Worm (Caenorhabditis elegans) whole organism, L4 larva: Measurements from ENCODE around the gene rtfo-1.

ENCODE experiments used
- D1046.2 ChIP-seq: fragments of 200-800 bp; sonication (Bioruptor generic); IDR thresholded peaks from 2 replicates; pipeline ENCODE4 v1.3.6; 2022; ENCODE audit warnings: missing genetic modification characterization, missing compliant biosample characterization
- F10B5.3 ChIP-seq: sonication (generic microtip); optimal IDR thresholded peaks from 2 replicates; lab custom pipeline; 2016; ENCODE audit warnings: mild to moderate bottlenecking, missing genetic modification characterization, missing compliant biosample characterization
- F37D6.2 ChIP-seq: sonication (generic microtip); optimal IDR thresholded peaks from 2 replicates; lab custom pipeline; 2016; ENCODE audit warnings: mild to moderate bottlenecking, missing genetic modification characterization, missing compliant biosample characterization
- F49E8.2 ChIP-seq: sonication (generic microtip); optimal IDR thresholded peaks from 2 replicates; lab custom pipeline; 2016; ENCODE audit warnings: missing compliant biosample characterization, mild to moderate bottlenecking, missing genetic modification characterization, borderline replicate concordance
- R02D3.7 ChIP-seq: fragments of 150-350 bp; sonication (generic microtip); optimal IDR thresholded peaks from 3 replicates; lab custom pipeline; 2014; ENCODE audit warnings: missing biosample characterization, missing genetic modification characterization
- aly-2 ChIP-seq: sonication (generic microtip); optimal IDR thresholded peaks from 2 replicates; lab custom pipeline; 2018; ENCODE audit warnings: missing biosample characterization, missing genetic modification characterization
- attf-4 ChIP-seq: sonication (generic microtip); optimal IDR thresholded peaks from 3 replicates; lab custom pipeline; 2017; ENCODE audit warnings: missing biosample characterization, missing genetic modification characterization
- ceh-82 ChIP-seq: sonication (generic microtip); optimal IDR thresholded peaks from 2 replicates; lab custom pipeline; 2017; ENCODE audit warnings: missing biosample characterization, missing genetic modification characterization
- cey-2 ChIP-seq: sonication (generic microtip); optimal IDR thresholded peaks from 3 replicates; lab custom pipeline; 2017; ENCODE audit warnings: missing genetic modification characterization, mild to moderate bottlenecking, missing compliant biosample characterization, antibody characterized with exemption, borderline replicate concordance; ENCODE audit not compliant: insufficient read depth
- daf-16 ChIP-seq, 3 experiments: sonication (generic microtip); optimal IDR thresholded peaks; 2 replicates each; lab custom pipeline; 2016 to 2017; ENCODE audit warnings: missing genetic modification characterization in 3 of 3, missing genetic modification reagents in 3 of 3, mild to moderate bottlenecking in 2 of 3, missing compliant biosample characterization in 2 of 3, missing biosample characterization in 1 of 3, moderate library complexity in 1 of 3
- dpl-1 ChIP-seq: fragments of 150-350 bp; optimal IDR thresholded peaks from 2 replicates; lab custom pipeline; 2014; ENCODE audit warnings: missing biosample characterization, missing genetic modification reagents, missing genetic modification characterization
- egl-43 ChIP-seq: fragments of 200-800 bp; sonication (Bioruptor generic); IDR thresholded peaks from 2 replicates; pipeline ENCODE4 v1.3.6; 2022; ENCODE audit warnings: missing genetic modification reagents, missing genetic modification characterization, missing compliant biosample characterization
- fos-1 ChIP-seq: fragments of 150-350 bp; optimal IDR thresholded peaks from 2 replicates; lab custom pipeline; 2014; ENCODE audit warnings: missing biosample characterization, missing genetic modification characterization
- lim-7 ChIP-seq: fragments of 200-800 bp; sonication (Bioruptor generic); IDR thresholded peaks from 2 replicates; pipeline ENCODE4 v1.3.6; 2022; ENCODE audit warnings: missing genetic modification characterization, missing compliant biosample characterization
- lin-38 ChIP-seq: fragments of 200-800 bp; sonication (Bioruptor generic); IDR thresholded peaks from 2 replicates; pipeline ENCODE4 v1.3.6; 2022; ENCODE audit warnings: missing genetic modification reagents, missing genetic modification characterization, missing compliant biosample characterization
- lsy-2 ChIP-seq, 2 experiments: fragments of 150-350 bp in 1 of 2; sonication (generic microtip) in 1 of 2; optimal IDR thresholded peaks; 2 replicates each; lab custom pipeline; 2014 to 2017; ENCODE audit warnings: missing biosample characterization in 2 of 2, missing genetic modification characterization in 2 of 2
- madf-5 ChIP-seq, 2 experiments: fragments of 200-800 bp; sonication (Bioruptor generic); IDR thresholded peaks; 2 replicates each; pipeline ENCODE4 v1.3.6; 2022; ENCODE audit warnings: missing compliant biosample characterization in 2 of 2, missing genetic modification characterization in 2 of 2
- madf-9 ChIP-seq: fragments of 200-800 bp; sonication (Bioruptor generic); conservative IDR thresholded peaks from 2 replicates; pipeline ENCODE4 v1.3.6; 2022; ENCODE audit warnings: missing genetic modification reagents, missing genetic modification characterization, missing compliant biosample characterization
- mxl-3 ChIP-seq: fragments of 200-800 bp; sonication (Bioruptor generic); optimal IDR thresholded peaks from 2 replicates; lab custom pipeline; 2018; ENCODE audit warnings: mild to moderate bottlenecking, missing genetic modification characterization, missing compliant biosample characterization
- nhr-10 ChIP-seq: fragments of 150-350 bp; optimal IDR thresholded peaks from 2 replicates; lab custom pipeline; 2014; ENCODE audit warnings: missing biosample characterization, missing genetic modification characterization
- nhr-102 ChIP-seq: sonication (generic microtip); optimal IDR thresholded peaks from 2 replicates; lab custom pipeline; 2016; ENCODE audit warnings: mild to moderate bottlenecking, missing genetic modification characterization, moderate library complexity, missing compliant biosample characterization
- nhr-111 ChIP-seq: fragments of 200-800 bp; sonication (Bioruptor generic); optimal IDR thresholded peaks from 2 replicates; lab custom pipeline; 2018; ENCODE audit warnings: mild to moderate bottlenecking, missing genetic modification characterization, missing compliant biosample characterization
- nhr-237 ChIP-seq: sonication (generic microtip); optimal IDR thresholded peaks from 2 replicates; lab custom pipeline; 2017; ENCODE audit warnings: missing biosample characterization, missing genetic modification characterization
- nhr-28 ChIP-seq: fragments of 150-350 bp; optimal IDR thresholded peaks from 2 replicates; lab custom pipeline; 2014; ENCODE audit warnings: missing biosample characterization, missing genetic modification characterization
- nhr-41 ChIP-seq: fragments of 200-800 bp; sonication (Bioruptor generic); IDR thresholded peaks from 2 replicates; pipeline ENCODE4 v1.3.6; 2022; ENCODE audit warnings: missing genetic modification reagents, missing genetic modification characterization, missing compliant biosample characterization
- nhr-77 ChIP-seq: fragments of 150-350 bp; optimal IDR thresholded peaks from 2 replicates; lab custom pipeline; 2014; ENCODE audit warnings: missing biosample characterization, missing genetic modification characterization
- php-3 ChIP-seq: fragments of 200-800 bp; sonication (Bioruptor generic); IDR thresholded peaks from 2 replicates; pipeline ENCODE4 v1.3.6; 2022; ENCODE audit warnings: missing genetic modification reagents, missing genetic modification characterization, missing compliant biosample characterization
- pqm-1 ChIP-seq: sonication (generic microtip); optimal IDR thresholded peaks from 2 replicates; lab custom pipeline; 2017; ENCODE audit warnings: missing biosample characterization, missing genetic modification characterization
- sdz-12 ChIP-seq: fragments of 200-800 bp; sonication (Bioruptor generic); optimal IDR thresholded peaks from 2 replicates; lab custom pipeline; 2018; ENCODE audit warnings: mild to moderate bottlenecking, missing genetic modification characterization, missing compliant biosample characterization
- set-16 ChIP-seq: fragments of 200-800 bp; sonication (Bioruptor generic); IDR thresholded peaks from 2 replicates; pipeline ENCODE4 v1.3.6; 2022; ENCODE audit warnings: missing genetic modification reagents, missing genetic modification characterization, missing compliant biosample characterization
- skn-1 ChIP-seq: fragments of 150-350 bp; optimal IDR thresholded peaks from 2 replicates; lab custom pipeline; 2014; ENCODE audit warnings: missing biosample characterization, missing genetic modification characterization
- snpc-4 ChIP-seq: fragments of 150-350 bp; optimal IDR thresholded peaks from 2 replicates; lab custom pipeline; 2014; ENCODE audit warnings: missing biosample characterization, missing genetic modification characterization
- tag-97 ChIP-seq: fragments of 200-800 bp; sonication (Bioruptor generic); IDR thresholded peaks from 2 replicates; pipeline ENCODE4 v1.3.6; 2022; ENCODE audit warnings: missing genetic modification characterization, missing compliant biosample characterization
- unc-130 ChIP-seq: sonication (generic microtip); optimal IDR thresholded peaks from 2 replicates; lab custom pipeline; 2016; ENCODE audit warnings: missing genetic modification reagents, missing genetic modification characterization, missing compliant biosample characterization
- unc-39 ChIP-seq: sonication (generic microtip); optimal IDR thresholded peaks from 2 replicates; lab custom pipeline; 2017; ENCODE audit warnings: missing biosample characterization, missing genetic modification characterization
- unc-62 ChIP-seq, 3 experiments: fragments of 150-350 bp in 1 of 3; sonication (generic microtip); optimal IDR thresholded peaks in 2 of 3; peaks in 1 of 3; 1 replicate in 1 of 3; 2 replicates in 2 of 3; lab custom pipeline; 2014 to 2017; ENCODE audit warnings: missing biosample characterization in 3 of 3, missing genetic modification characterization in 3 of 3, missing genetic modification reagents in 3 of 3, missing genotype in 1 of 3
- zfp-2 ChIP-seq: sonication (generic microtip); optimal IDR thresholded peaks from 2 replicates; lab custom pipeline; 2016; ENCODE audit warnings: mild to moderate bottlenecking, missing genetic modification characterization, missing compliant biosample characterization

Gene rtfo-1

DNA sequence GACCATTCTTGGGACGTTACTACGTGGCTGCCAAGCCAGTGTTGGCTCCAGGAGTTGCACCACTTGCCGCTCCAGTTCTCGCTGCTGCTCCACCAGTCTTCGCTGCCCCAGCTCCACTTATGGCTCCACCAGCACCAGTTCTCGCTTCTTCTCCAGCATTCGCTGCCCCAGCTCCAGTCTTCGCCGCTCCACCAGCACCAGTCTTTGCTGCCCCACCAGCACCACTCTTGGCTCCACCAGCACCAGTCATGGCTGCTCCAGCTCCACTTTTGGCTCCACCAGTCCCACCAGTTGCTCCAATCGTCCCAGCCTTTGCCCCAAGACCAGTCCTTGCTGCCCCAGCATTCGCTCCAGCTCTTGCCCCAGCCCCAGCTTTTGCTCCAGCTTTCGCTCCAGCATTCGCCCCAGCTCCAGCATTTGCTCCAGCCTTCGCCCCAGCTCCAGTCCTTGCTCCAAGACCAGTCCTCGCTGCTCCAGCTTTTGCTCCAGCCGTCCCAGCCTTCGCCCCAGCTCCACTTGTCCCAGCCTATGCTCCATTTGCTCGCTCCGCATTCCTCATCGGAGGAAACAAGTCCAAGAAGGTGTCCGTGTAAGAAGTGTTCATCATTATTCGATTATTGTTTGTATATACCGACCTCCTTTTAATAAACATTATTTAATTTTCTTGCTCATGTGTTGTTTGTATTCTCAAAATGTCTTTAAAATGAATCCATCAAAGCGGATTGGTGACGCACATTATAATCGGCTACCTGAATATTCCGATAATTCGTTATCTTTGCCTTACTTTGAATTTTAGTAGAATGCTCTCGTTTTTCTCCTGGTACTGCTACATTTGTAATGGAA is 43.4 kb upstream of the rtfo-1 start, which contains the start of gene T06E4.7:
TSS of gene T06E4.7 (plus strand) at position 793 of the 843 bp plus-strand sequence.
- 0 out of 2 replicates have a peak, but pooled peaks have one; percentile 5 for TF ChIP-seq egl-43 (GFP tag; lab: Robert Waterston, UW)
- TF ChIP-seq set-16 (GFP tag; lab: Robert Waterston, UW) = peak; percentile 97
- TF ChIP-seq pqm-1 (tag; lab: Kevin White, UChicago) = no peak
- TF ChIP-seq R02D3.7 (tag; lab: Kevin White, UChicago) = no peak
- TF ChIP-seq tag-97 (GFP tag; lab: Robert Waterston, UW) = no peak
- peak; percentile 53 for TF ChIP-seq sdz-12

DNA sequence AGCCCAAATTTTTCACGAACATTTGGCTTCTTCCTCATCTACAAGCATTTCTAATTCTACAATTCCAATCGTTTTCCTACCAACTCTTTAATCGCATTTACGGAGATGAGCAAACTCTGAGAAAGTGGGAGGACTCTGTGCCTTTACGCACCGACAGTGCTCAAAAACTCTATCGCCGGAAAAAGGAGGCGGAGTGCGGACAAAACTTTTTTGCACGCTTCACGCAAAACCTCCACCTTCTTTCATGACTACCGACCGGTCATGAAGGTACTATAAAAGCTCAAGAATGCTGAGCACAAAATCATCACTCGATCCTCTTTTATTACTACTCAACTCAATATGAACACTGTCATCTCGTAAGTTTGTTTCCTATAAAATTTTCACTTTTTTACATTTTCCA is 42.7 kb upstream of the rtfo-1 start, which contains the start of gene idpc-4:
TSS of gene idpc-4 (plus strand) at position 301 of the 400 bp plus-strand sequence.
- no peak for TF ChIP-seq unc-130 (GFP tag; lab: Kevin White, UChicago)
- no peak for TF ChIP-seq lsy-2 (tag; optimal IDR thresholded peaks at IDR 0.05; lab: Kevin White, UChicago)
- TF ChIP-seq fos-1 (tag; lab: Kevin White, UChicago) = no peak
- TF ChIP-seq skn-1 (tag; lab: Kevin White, UChicago) = no peak
- TF ChIP-seq cey-2 (tag; lab: Kevin White, UChicago) = no peak
- no peak for TF ChIP-seq lin-38
- no peak for TF ChIP-seq zfp-2 (tag; lab: Kevin White, UChicago)
- no peak for TF ChIP-seq aly-2
- TF ChIP-seq snpc-4 (tag; lab: Kevin White, UChicago) = no peak
- no peak for TF ChIP-seq lim-7 (GFP tag; lab: Robert Waterston, UW)
- TF ChIP-seq D1046.2 = no peak
- no peak for TF ChIP-seq daf-16 (GFP tag; optimal IDR thresholded peaks at IDR 0.05; lab: Kevin White, UChicago)
- TF ChIP-seq daf-16 (tag; optimal IDR thresholded peaks at IDR 0.05; lab: Kevin White, UChicago) = no peak
- TF ChIP-seq madf-9 (GFP tag; lab: Robert Waterston, UW) = no peak

DNA sequence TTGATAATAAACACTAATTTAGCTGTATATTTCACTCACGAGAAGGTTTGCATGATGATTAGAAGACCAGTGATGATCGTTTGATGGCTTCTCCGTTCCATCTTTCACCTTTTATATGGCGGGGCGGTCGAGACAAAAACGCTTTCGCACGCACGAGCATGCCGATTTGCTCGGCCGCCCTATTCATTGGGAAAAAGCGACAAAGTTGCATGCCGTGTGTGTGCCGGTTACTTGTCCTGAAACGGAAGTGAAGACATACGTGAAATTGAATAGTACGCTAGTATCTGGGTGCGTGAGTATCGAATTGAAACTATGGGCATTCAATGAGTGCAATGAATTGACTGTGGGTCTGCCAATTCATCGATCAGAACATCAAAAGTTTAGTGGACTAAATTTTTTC is 40.4 kb upstream of the rtfo-1 start, which contains the start of gene idpc-5:
TSS of gene idpc-5 (minus strand) at position 101 of the 400 bp plus-strand sequence.
- TF ChIP-seq F49E8.2 (tag; lab: Kevin White, UChicago) = no peak
- peak in 1 of 2 experiments; percentile 42 for TF ChIP-seq unc-62 (GFP tag; optimal IDR thresholded peaks at IDR 0.05 in 1 of 2; lab: Kevin White, UChicago)
- no peak for TF ChIP-seq unc-62 (tag; optimal IDR thresholded peaks at IDR 0.05; lab: Kevin White, UChicago)

DNA sequence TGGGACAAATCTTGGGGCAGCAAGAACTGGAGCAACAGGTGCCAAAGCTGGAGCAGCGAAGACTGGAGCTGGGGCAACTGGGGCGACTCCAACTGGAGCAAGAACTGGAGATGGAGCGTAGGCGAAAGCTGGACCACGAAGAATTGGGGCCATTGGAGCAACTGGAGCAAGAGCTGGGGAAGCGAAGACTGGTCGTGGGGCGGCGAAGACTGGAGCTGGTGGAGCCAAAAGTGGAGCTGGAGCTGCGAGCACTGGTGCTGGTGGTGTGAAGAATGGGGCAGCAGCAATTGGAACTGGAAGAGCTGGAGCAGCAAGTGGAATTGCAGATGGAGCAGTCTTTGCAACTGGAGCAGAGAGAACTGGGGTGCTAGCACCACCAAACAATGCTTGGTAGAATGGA is 39.9 kb upstream of the rtfo-1 start:
- TF ChIP-seq egl-43 (GFP tag; lab: Robert Waterston, UW) = 0 out of 2 replicates have a peak, but pooled peaks have one; percentile 48
- peak; percentile 92 for TF ChIP-seq set-16 (GFP tag; lab: Robert Waterston, UW)

DNA sequence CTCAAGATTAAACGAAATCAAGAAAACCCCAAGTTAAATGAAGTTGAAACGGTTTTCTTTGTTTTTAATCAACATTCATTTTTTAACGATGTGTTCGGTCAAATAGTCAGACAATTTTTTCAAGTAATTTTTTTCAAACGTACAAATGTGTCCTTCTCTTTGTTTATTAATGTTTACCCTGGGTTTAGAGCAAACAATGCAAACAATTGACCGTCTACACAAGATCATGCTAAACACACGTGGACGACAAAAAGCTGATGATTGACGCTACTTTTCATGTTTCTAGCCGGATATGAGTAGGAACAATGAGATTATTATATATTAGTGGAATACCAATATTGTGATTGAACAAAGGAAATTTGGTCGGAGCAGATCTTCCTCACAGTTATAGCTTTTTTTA is 39.0 kb upstream of the rtfo-1 start:
- TF ChIP-seq unc-62 (GFP tag; optimal IDR thresholded peaks at IDR 0.05 in 1 of 2; lab: Kevin White, UChicago) (peak in 1 of 2 experiments; percentile 95), unc-62 (tag; optimal IDR thresholded peaks at IDR 0.05; lab: Kevin White, UChicago) (no peak), zfp-2 (tag; lab: Kevin White, UChicago) (no peak)

DNA sequence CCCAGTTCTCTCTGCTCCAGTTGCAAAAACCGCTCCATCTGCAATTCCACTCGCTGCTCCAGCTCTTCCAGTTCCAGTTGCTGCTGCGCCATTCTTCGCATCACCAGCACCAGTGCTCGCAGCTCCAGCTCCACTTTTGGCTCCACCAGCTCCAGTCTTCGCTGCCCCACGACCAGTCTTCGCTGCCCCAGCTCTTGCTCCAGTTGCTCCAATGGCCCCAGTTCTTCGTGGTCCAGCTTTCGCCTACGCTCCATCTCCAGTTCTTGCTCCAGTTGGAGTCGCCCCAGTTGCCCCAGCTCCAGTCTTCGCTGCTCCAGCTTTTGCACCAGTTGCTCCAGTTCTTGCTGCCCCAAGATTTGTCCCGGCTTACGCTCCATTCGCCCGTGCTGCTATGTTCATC is 38.0 kb upstream of the rtfo-1 start:
- no peak for TF ChIP-seq dpl-1
- TF ChIP-seq nhr-111 (GFP tag; lab: Kevin White, UChicago) = no peak
- 0 out of 2 replicates have a peak, but pooled peaks have one; percentile 19 for TF ChIP-seq php-3 (GFP tag; lab: Robert Waterston, UW)
- TF ChIP-seq nhr-77 (tag; lab: Kevin White, UChicago) = no peak
- no peak for TF ChIP-seq aly-2
- 0 out of 4 replicates have a peak, but pooled peaks of 1 of the 2 experiments have one; percentile 32 for TF ChIP-seq madf-5 (GFP tag; IDR thresholded peaks at IDR 0.05; lab: Robert Waterston, UW)
- TF ChIP-seq unc-39 = no peak
- no peak for TF ChIP-seq nhr-28 (tag; lab: Kevin White, UChicago)
- no peak for TF ChIP-seq ceh-82 (tag; lab: Kevin White, UChicago)
- TF ChIP-seq unc-62 (GFP tag; optimal IDR thresholded peaks at IDR 0.05 in 1 of 2; lab: Kevin White, UChicago) = no peak
- TF ChIP-seq unc-62 (tag; optimal IDR thresholded peaks at IDR 0.05; lab: Kevin White, UChicago) = no peak
- TF ChIP-seq nhr-10 (tag; lab: Kevin White, UChicago) = no peak
- TF ChIP-seq lin-38 = no peak
- no peak for TF ChIP-seq nhr-41 (GFP tag; lab: Robert Waterston, UW)
- TF ChIP-seq attf-4 (tag; lab: Kevin White, UChicago) = no peak
- TF ChIP-seq egl-43 (GFP tag; lab: Robert Waterston, UW) = peak; percentile 52; the same call in 1 of the 2 replicates
- no peak for TF ChIP-seq cey-2 (tag; lab: Kevin White, UChicago)
- TF ChIP-seq nhr-102 = no peak
- no peak for TF ChIP-seq nhr-237 (tag; lab: Kevin White, UChicago)
- no peak for TF ChIP-seq mxl-3 (GFP tag; lab: Kevin White, UChicago)
- TF ChIP-seq skn-1 (tag; lab: Kevin White, UChicago) = no peak
- no peak for TF ChIP-seq F37D6.2 (tag; lab: Kevin White, UChicago)
- no peak for TF ChIP-seq F10B5.3 (tag; lab: Kevin White, UChicago)
